Worm (Caenorhabditis elegans) whole organism, L1 larva: ENCODE results near the gene col-184.

Experiments used
- ama-1 ChIP-seq: fragments of 150-350 bp; optimal IDR thresholded peaks from 2 replicates; lab custom pipeline; 2014
- ceh-63 ChIP-seq: fragments of 200-800 bp; sonication (Bioruptor generic); optimal IDR thresholded peaks from 2 replicates; lab custom pipeline; 2018; ENCODE audit warnings: mild to moderate bottlenecking, missing genetic modification characterization, missing compliant biosample characterization
- ceh-8 ChIP-seq: fragments of 200-800 bp; sonication (Bioruptor generic); optimal IDR thresholded peaks from 2 replicates; lab custom pipeline; 2018; ENCODE audit warnings: mild to moderate bottlenecking, missing genetic modification characterization, moderate library complexity, missing compliant biosample characterization
- ceh-82 ChIP-seq, 3 experiments: fragments of 150-350 bp in 1 of 3; sonication (generic microtip) in 2 of 3; optimal IDR thresholded peaks; 2 replicates each; lab custom pipeline; 2014 to 2017; ENCODE audit warnings: missing biosample characterization in 3 of 3, missing genetic modification characterization in 3 of 3
- ceh-88 ChIP-seq: fragments of 200-800 bp; sonication (Bioruptor generic); IDR thresholded peaks from 2 replicates; pipeline ENCODE4 v1.3.6; 2022; ENCODE audit warnings: missing genetic modification characterization, missing compliant biosample characterization
- ceh-90 ChIP-seq: sonication (generic microtip); optimal IDR thresholded peaks from 2 replicates; lab custom pipeline; 2016; ENCODE audit warnings: missing genetic modification characterization, missing compliant biosample characterization
- dsc-1 ChIP-seq: sonication (generic microtip); optimal IDR thresholded peaks from 2 replicates; lab custom pipeline; 2016; ENCODE audit warnings: mild to moderate bottlenecking, missing genetic modification characterization, missing compliant biosample characterization
- efl-1 ChIP-seq, 4 experiments: fragments of 150-350 bp; optimal IDR thresholded peaks in 3 of 4; peaks in 1 of 4; 1 replicate in 1 of 4; 2 replicates in 3 of 4; lab custom pipeline; 2014; ENCODE audit warnings: missing biosample characterization in 2 of 4, missing genetic modification characterization in 2 of 4, missing genetic modification reagents in 2 of 4
- elt-2 ChIP-seq: sonication (generic microtip); optimal IDR thresholded peaks from 2 replicates; lab custom pipeline; 2016; ENCODE audit warnings: missing genetic modification characterization, mild to moderate bottlenecking, inconsistent platforms, missing compliant biosample characterization, missing genetic modification reagents
- fkh-10 ChIP-seq: sonication (generic microtip); optimal IDR thresholded peaks from 2 replicates; lab custom pipeline; 2017; ENCODE audit warnings: missing biosample characterization, missing genetic modification reagents, missing genetic modification characterization
- fkh-8 ChIP-seq: sonication (generic microtip); optimal IDR thresholded peaks from 2 replicates; lab custom pipeline; 2016; ENCODE audit warnings: mild to moderate bottlenecking, missing genetic modification characterization, missing compliant biosample characterization
- irx-1 ChIP-seq: sonication (generic microtip); optimal IDR thresholded peaks from 2 replicates; lab custom pipeline; 2016; ENCODE audit warnings: missing genetic modification characterization, missing compliant biosample characterization
- lin-13 ChIP-seq: fragments of 150-350 bp; optimal IDR thresholded peaks from 2 replicates; lab custom pipeline; 2014; ENCODE audit warnings: missing biosample characterization, missing genetic modification reagents, missing genetic modification characterization
- lin-14 ChIP-seq: fragments of 200-800 bp; sonication (Bioruptor generic); optimal IDR thresholded peaks from 2 replicates; lab custom pipeline; 2018; ENCODE audit warnings: mild to moderate bottlenecking, missing genetic modification characterization, moderate library complexity, missing compliant biosample characterization
- lin-35 ChIP-seq, 2 experiments: fragments of 150-350 bp; optimal IDR thresholded peaks; 2 replicates each; lab custom pipeline; 2014; ENCODE audit warnings: missing biosample characterization in 2 of 2, missing genetic modification characterization in 2 of 2, missing genetic modification reagents in 2 of 2
- lin-39 ChIP-seq: fragments of 150-350 bp; optimal IDR thresholded peaks from 2 replicates; lab custom pipeline; 2014; ENCODE audit warnings: missing biosample characterization, missing genetic modification reagents, missing genetic modification characterization
- lir-3 ChIP-seq: sonication (generic microtip); optimal IDR thresholded peaks from 2 replicates; lab custom pipeline; 2016; ENCODE audit warnings: mild to moderate bottlenecking, missing genetic modification characterization, moderate library complexity, missing compliant biosample characterization; ENCODE audit not compliant: poor library complexity
- mdl-1 ChIP-seq, 2 experiments: fragments of 150-350 bp; optimal IDR thresholded peaks; 2 replicates each; lab custom pipeline; 2014 to 2017; ENCODE audit warnings: missing biosample characterization in 2 of 2, missing genetic modification characterization in 2 of 2, inconsistent platforms in 1 of 2
- mef-2 ChIP-seq: fragments of 150-350 bp; optimal IDR thresholded peaks from 2 replicates; lab custom pipeline; 2014; ENCODE audit warnings: missing biosample characterization, missing genetic modification characterization
- mep-1 ChIP-seq: fragments of 150-350 bp; optimal IDR thresholded peaks from 2 replicates; lab custom pipeline; 2014; ENCODE audit warnings: missing biosample characterization, missing genetic modification characterization
- nhr-11 ChIP-seq: fragments of 150-350 bp; optimal IDR thresholded peaks from 2 replicates; lab custom pipeline; 2014; ENCODE audit warnings: missing biosample characterization, missing genetic modification characterization
- nhr-12 ChIP-seq: sonication (generic microtip); optimal IDR thresholded peaks from 2 replicates; lab custom pipeline; 2017; ENCODE audit warnings: missing biosample characterization, missing genetic modification characterization
- nhr-28 ChIP-seq: fragments of 150-350 bp; optimal IDR thresholded peaks from 2 replicates; lab custom pipeline; 2014; ENCODE audit warnings: missing biosample characterization, missing genetic modification characterization
- nhr-71 ChIP-seq: sonication (generic microtip); optimal IDR thresholded peaks from 2 replicates; lab custom pipeline; 2016; ENCODE audit warnings: mild to moderate bottlenecking, missing genetic modification characterization, moderate library complexity, missing compliant biosample characterization
- nhr-77 ChIP-seq: fragments of 150-350 bp; optimal IDR thresholded peaks from 2 replicates; lab custom pipeline; 2014; ENCODE audit warnings: missing biosample characterization, missing genetic modification characterization
- nhr-90 ChIP-seq: sonication (generic microtip); optimal IDR thresholded peaks from 2 replicates; lab custom pipeline; 2016; ENCODE audit warnings: mild to moderate bottlenecking, missing genetic modification characterization, missing compliant biosample characterization; ENCODE audit not compliant: poor library complexity
- pag-3 ChIP-seq: sonication (generic microtip); optimal IDR thresholded peaks from 2 replicates; lab custom pipeline; 2017; ENCODE audit warnings: missing genetic modification characterization, mild to moderate bottlenecking, missing compliant biosample characterization, antibody characterized with exemption, borderline replicate concordance; ENCODE audit not compliant: insufficient read depth
- pqm-1 ChIP-seq: sonication (generic microtip); optimal IDR thresholded peaks from 3 replicates; lab custom pipeline; 2017; ENCODE audit warnings: missing biosample characterization, missing genetic modification characterization
- swsn-7 ChIP-seq: sonication (generic microtip); optimal IDR thresholded peaks from 2 replicates; lab custom pipeline; 2016; ENCODE audit warnings: missing genetic modification characterization, missing compliant biosample characterization
- tbx-2 ChIP-seq: sonication (generic microtip); optimal IDR thresholded peaks from 2 replicates; lab custom pipeline; 2016; ENCODE audit warnings: missing genetic modification characterization, missing compliant biosample characterization
- unc-30 ChIP-seq: sonication (generic microtip); optimal IDR thresholded peaks from 2 replicates; lab custom pipeline; 2017; ENCODE audit warnings: missing biosample characterization, missing genetic modification characterization
- vab-15 ChIP-seq: sonication (generic microtip); optimal IDR thresholded peaks from 2 replicates; lab custom pipeline; 2017; ENCODE audit warnings: missing genotype, mild to moderate bottlenecking, missing genetic modification characterization, missing compliant biosample characterization
- xbp-1 ChIP-seq: sonication (generic microtip); optimal IDR thresholded peaks from 2 replicates; lab custom pipeline; 2016; ENCODE audit warnings: missing genetic modification characterization, missing compliant biosample characterization
- ztf-4 ChIP-seq: fragments of 150-350 bp; optimal IDR thresholded peaks from 2 replicates; lab custom pipeline; 2014; ENCODE audit warnings: missing biosample characterization, missing genetic modification characterization

The col-184 gene

DNA sequence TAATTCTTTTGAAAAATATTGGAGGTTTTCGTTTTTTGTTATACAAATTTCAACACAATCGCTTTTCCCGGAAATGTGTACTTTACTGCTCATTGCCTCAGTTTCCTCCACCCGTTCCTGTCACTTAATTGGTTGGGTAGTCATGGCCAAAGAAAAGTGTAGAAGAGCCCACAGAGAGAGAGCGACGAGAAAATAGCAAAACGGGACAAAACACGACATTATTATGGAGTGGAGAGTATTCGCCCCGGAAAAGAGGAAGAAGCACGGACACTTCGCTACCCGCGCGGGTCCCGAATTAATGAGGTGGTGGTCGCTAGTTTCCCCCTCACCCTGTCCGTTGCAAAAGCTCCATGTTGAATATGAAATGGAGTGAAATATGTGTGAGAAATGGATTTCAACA is 34.6 kb downstream of the col-184 start:
- TF ChIP-seq lin-14 (GFP tag; lab: Kevin White, UChicago) (peak; percentile 35), mdl-1 (tag; optimal IDR thresholded peaks at IDR 0.05; lab: Kevin White, UChicago) (no peak), nhr-11 (tag; lab: Kevin White, UChicago) (no peak), fkh-8 (tag; lab: Kevin White, UChicago) (peak; percentile 21), vab-15 (tag; lab: Kevin White, UChicago) (no peak), lir-3 (tag; lab: Kevin White, UChicago) (no peak), lin-39 (tag; lab: Kevin White, UChicago) (no peak)

DNA sequence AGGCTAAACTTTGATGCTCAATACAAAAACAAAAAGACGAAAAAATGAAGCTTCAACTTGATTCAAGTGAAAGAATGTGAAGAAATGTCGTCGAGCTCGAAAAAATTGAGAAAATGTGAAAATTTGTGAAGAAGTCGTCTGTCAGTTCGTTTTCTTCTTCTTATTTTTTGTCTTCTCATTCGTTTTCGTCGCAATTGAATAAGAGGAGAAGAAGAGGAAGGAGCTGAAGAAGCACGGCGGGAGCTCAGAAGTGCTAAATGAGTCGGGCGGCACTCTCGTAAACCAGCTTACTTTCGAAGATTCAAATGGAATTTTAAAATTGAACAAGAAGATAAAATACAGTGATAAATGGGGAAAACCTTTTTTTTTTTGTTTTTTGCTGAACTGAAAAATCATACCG is 35.9 kb downstream of the col-184 start:
- no peak for TF ChIP-seq nhr-90 (tag; lab: Kevin White, UChicago)
- TF ChIP-seq fkh-10 = peak; percentile 70
- TF ChIP-seq lin-14 (GFP tag; lab: Kevin White, UChicago) = peak; percentile 5
- TF ChIP-seq, all 84 proteins: peak for 2

DNA sequence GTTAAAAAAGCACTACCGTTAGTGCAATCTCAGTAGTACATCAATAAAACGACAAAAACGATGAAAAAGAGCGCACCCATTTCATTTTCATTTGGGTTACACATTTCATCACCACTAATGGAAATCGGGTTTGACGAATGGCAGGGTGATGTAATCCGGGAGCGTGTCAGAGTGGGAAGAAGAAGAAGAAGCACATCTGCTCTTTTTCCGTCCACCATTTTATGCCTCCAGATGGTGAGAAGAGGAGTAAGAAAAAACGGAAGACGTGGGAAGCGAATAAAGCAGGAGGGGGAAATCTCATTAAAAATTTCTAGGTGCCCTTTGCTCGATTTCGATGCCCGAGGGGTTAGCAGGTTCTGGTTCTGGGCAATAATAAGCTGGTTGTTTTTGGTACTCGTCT is 36.8 kb downstream of the col-184 start:
- TF ChIP-seq ceh-82 (tag; optimal IDR thresholded peaks at IDR 0.05; lab: Kevin White, UChicago) (peak in 1 of 3 experiments; percentile 26), vab-15 (tag; lab: Kevin White, UChicago) (no peak), ceh-90 (no peak), ceh-88 (GFP tag; lab: Robert Waterston, UW) (no peak), lin-13 (GFP tag; lab: Kevin White, UChicago) (no peak), pag-3 (tag; lab: Kevin White, UChicago) (no peak), lin-14 (GFP tag; lab: Kevin White, UChicago) (peak; percentile 33), nhr-71 (tag; lab: Kevin White, UChicago) (no peak), efl-1 (optimal IDR thresholded peaks at IDR 0.05; lab: Kevin White, UChicago) (no peak), efl-1 (GFP tag; optimal IDR thresholded peaks at IDR 0.05 in 1 of 2; lab: Kevin White, UChicago) (no peak), ama-1 (no peak), unc-30 (tag; lab: Kevin White, UChicago) (no peak), ceh-63 (GFP tag; lab: Kevin White, UChicago) (peak; percentile 56)

DNA sequence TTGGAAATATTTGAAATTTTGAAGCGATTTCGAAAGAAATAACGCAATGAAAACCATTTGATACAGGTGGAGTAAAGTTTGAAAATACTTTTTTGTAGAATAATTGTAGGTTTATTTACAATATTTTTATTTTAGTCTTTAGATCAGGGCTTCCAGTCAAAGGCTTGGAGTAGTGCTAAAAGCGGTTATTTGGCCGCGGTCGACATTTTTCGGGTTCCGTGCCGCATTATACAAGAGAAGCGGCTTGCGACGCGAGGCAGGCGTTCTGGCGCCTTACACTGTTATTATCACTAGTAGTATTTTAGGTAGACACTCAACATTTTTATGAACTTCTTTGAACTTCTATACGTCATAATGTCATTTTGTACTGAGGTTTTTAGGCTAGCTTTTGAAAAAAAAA is 37.2 kb downstream of the col-184 start:
- TF ChIP-seq elt-2 (tag; lab: Kevin White, UChicago) = no peak
- TF ChIP-seq lin-35 (GFP tag; optimal IDR thresholded peaks at IDR 0.05; lab: Kevin White, UChicago) = no peak
- TF ChIP-seq swsn-7 (tag; lab: Kevin White, UChicago) = no peak

DNA sequence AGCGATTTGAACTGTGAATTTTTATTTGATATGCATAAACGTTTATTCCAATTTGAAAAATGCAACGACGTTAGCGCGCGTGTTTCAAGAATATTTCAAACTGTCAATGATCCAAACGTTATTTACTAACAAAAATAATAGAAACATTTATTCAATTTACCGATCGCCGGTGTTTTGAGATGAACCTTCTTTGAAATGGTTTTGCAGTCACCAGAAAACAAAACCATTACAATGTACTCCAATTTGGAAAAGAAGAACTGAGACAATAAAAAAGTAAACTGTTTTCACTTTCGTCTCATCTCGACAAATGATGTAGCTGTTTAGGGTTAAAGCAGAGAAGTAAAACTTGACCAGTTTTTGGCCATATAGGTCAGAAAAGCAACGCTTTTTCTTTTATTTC is 38.0 kb downstream of the col-184 start, which contains the start of gene H06A10.1:
H06A10.1 (plus strand) TSS at position 301 of the 400 bp plus-strand sequence.
- TF ChIP-seq nhr-77 (tag; lab: Kevin White, UChicago) = no peak
- no peak for TF ChIP-seq tbx-2 (tag; lab: Kevin White, UChicago)
- TF ChIP-seq mep-1 (tag; lab: Kevin White, UChicago) = no peak
- TF ChIP-seq xbp-1 = no peak
- no peak for TF ChIP-seq lin-13 (GFP tag; lab: Kevin White, UChicago)
- TF ChIP-seq irx-1 (tag; lab: Kevin White, UChicago) = no peak
- no peak for TF ChIP-seq mef-2 (tag; lab: Kevin White, UChicago)
- no peak for TF ChIP-seq nhr-28 (tag; lab: Kevin White, UChicago)
- no peak for TF ChIP-seq ztf-4 (tag; lab: Kevin White, UChicago)

DNA sequence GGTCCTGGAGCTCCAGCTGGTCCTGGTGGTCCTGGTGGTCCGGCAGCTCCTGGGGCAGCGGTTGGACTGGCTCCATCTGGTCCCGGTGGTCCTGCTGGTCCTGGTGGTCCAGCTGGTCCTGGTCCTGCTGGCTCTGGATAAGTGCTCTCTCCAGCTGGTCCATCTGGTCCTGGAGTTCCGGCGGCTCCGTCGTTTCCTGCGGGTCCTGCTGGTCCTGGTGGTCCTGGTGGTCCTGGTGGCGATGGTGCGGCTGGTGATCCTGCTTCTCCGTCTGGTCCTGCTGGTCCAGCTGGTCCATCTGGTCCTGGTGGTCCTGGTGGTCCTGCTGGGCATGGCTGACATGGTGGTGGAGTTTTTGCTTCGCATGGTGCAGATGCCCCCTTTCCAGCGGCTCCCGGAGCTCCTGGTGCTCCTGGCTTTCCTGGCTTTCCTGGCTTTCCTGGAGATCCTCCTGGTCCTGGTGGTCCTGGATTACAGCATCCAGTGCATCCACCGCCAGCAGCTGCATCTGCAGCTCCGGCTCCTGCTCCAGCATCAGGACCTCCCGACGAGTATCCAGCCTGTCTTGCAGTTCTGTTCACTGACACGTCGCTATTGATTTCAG is 41.1 kb downstream of the col-184 start:
- TF ChIP-seq nhr-28 (tag; lab: Kevin White, UChicago) (no peak), dsc-1 (tag; lab: Kevin White, UChicago) (no peak), nhr-12 (tag; lab: Kevin White, UChicago) (no peak), mep-1 (tag; lab: Kevin White, UChicago) (no peak), ceh-8 (no peak), irx-1 (tag; lab: Kevin White, UChicago) (no peak), ztf-4 (tag; lab: Kevin White, UChicago) (no peak), lin-39 (tag; lab: Kevin White, UChicago) (no peak), swsn-7 (tag; lab: Kevin White, UChicago) (no peak), pqm-1 (no peak)
